Fruit fly (Drosophila melanogaster) whole organism, wandering third instar larva: ENCODE data around the gene TfIIA-S.
A peak's percentile ranks its signal among the peaks of the same experiment; 100 is the strongest.

Experiments used
- Abd-B ChIP-seq: fragments of >200 bp; optimal IDR thresholded peaks from 2 replicates; lab custom pipeline; 2017; ENCODE audit warnings: missing biosample characterization, missing genetic modification characterization
- CG32264 ChIP-seq: fragments of 200-800 bp; sonication (Bioruptor generic); optimal IDR thresholded peaks from 2 replicates; lab custom pipeline; 2016; ENCODE audit warnings: missing biosample characterization, missing genetic modification characterization
- CG9705 ChIP-seq: fragments of 200-800 bp; sonication (Bioruptor generic); optimal IDR thresholded peaks from 2 replicates; lab custom pipeline; 2018; ENCODE audit warnings: missing biosample characterization, mild to moderate bottlenecking, missing genetic modification characterization
- CrebA ChIP-seq: fragments of 200-800 bp; sonication (Bioruptor generic); optimal IDR thresholded peaks from 2 replicates; lab custom pipeline; 2016; ENCODE audit warnings: missing biosample characterization, mild to moderate bottlenecking, missing genetic modification characterization, borderline replicate concordance
- Dfd ChIP-seq: fragments of >200 bp; optimal IDR thresholded peaks from 2 replicates; lab custom pipeline; 2017; ENCODE audit warnings: missing biosample characterization, missing genetic modification characterization
- Dif ChIP-seq: fragments of 200-275, 200-300 bp; sonication (Bioruptor generic); optimal IDR thresholded peaks from 2 replicates; lab custom pipeline; 2018; ENCODE audit warnings: missing biosample characterization, missing genetic modification characterization; ENCODE audit not compliant: partially characterized antibody
- GATAd ChIP-seq: sonication (Bioruptor generic); optimal IDR thresholded peaks from 2 replicates; lab custom pipeline; 2016; ENCODE audit warnings: missing biosample characterization, missing genetic modification characterization
- HLH106 ChIP-seq: fragments of 200-800 bp; optimal IDR thresholded peaks from 3 replicates; lab custom pipeline; 2019; ENCODE audit warnings: missing biosample characterization, mild to moderate bottlenecking, missing genetic modification characterization, moderate library complexity
- Hnf4 ChIP-seq: fragments of 200-800 bp; sonication (Bioruptor generic); optimal IDR thresholded peaks from 2 replicates; lab custom pipeline; 2016; ENCODE audit warnings: missing biosample characterization, mild to moderate bottlenecking, missing genetic modification characterization
- Hr78 ChIP-seq: fragments of >200 bp; optimal IDR thresholded peaks from 2 replicates; lab custom pipeline; 2017; ENCODE audit warnings: missing biosample characterization, missing genetic modification characterization
- Hr83 ChIP-seq: fragments of 200-300 bp; sonication (Bioruptor generic); optimal IDR thresholded peaks from 2 replicates; lab custom pipeline; 2016; ENCODE audit warnings: missing biosample characterization, mild to moderate bottlenecking, missing genetic modification characterization, moderate library complexity; ENCODE audit not compliant: poor library complexity, severe bottlenecking
- Jra ChIP-seq: sonication (Bioruptor generic); optimal IDR thresholded peaks from 2 replicates; lab custom pipeline; 2016; ENCODE audit warnings: missing biosample characterization, missing genetic modification characterization
- Mio ChIP-seq: sonication (Bioruptor generic); optimal IDR thresholded peaks from 2 replicates; lab custom pipeline; 2016; ENCODE audit warnings: missing biosample characterization, missing genetic modification characterization
- Myc ChIP-seq: fragments of >200 bp; optimal IDR thresholded peaks from 2 replicates; lab custom pipeline; 2017
- N ChIP-seq: fragments of >200 bp; optimal IDR thresholded peaks from 2 replicates; lab custom pipeline; 2018; ENCODE audit warnings: missing biosample characterization, missing external identifiers, missing genetic modification characterization
- OdsH ChIP-seq: fragments of 200-800 bp; sonication (Bioruptor generic); optimal IDR thresholded peaks from 2 replicates; lab custom pipeline; 2016; ENCODE audit warnings: missing biosample characterization, mild to moderate bottlenecking, missing genetic modification characterization
- Rel ChIP-seq, 2 experiments: fragments of 200-800 bp; sonication (Bioruptor generic) in 1 of 2; optimal IDR thresholded peaks; 2 replicates in 1 of 2; 3 replicates in 1 of 2; lab custom pipeline; 2016 to 2019; ENCODE audit warnings: mild to moderate bottlenecking in 2 of 2, missing biosample characterization in 2 of 2, missing genetic modification characterization in 2 of 2, moderate library complexity in 1 of 2
- Sp1 ChIP-seq: fragments of 200-800 bp; sonication (Bioruptor generic); optimal IDR thresholded peaks from 3 replicates; lab custom pipeline; 2019; ENCODE audit warnings: missing biosample characterization, mild to moderate bottlenecking, missing genetic modification characterization, moderate library complexity
- Vsx2 ChIP-seq: fragments of 200-300, 225-300 bp; sonication (Bioruptor generic); optimal IDR thresholded peaks from 2 replicates; lab custom pipeline; 2018; ENCODE audit warnings: missing biosample characterization, missing genetic modification characterization; ENCODE audit not compliant: partially characterized antibody
- br ChIP-seq: fragments of 200-800 bp; sonication (Bioruptor generic); optimal IDR thresholded peaks from 2 replicates; lab custom pipeline; 2016; ENCODE audit warnings: missing biosample characterization, missing genetic modification characterization
- brk ChIP-seq: fragments of 200-800 bp; sonication (Bioruptor generic); optimal IDR thresholded peaks from 2 replicates; lab custom pipeline; 2016; ENCODE audit warnings: missing biosample characterization, mild to moderate bottlenecking, missing genetic modification characterization
- dl ChIP-seq, 2 experiments: fragments of 175-275, 200-275 bp in 1 of 2; fragments of 200-275 bp in 1 of 2; sonication (Bioruptor generic); optimal IDR thresholded peaks; lab custom pipeline; 2018; ENCODE audit warnings: mild to moderate bottlenecking in 2 of 2, missing biosample characterization in 2 of 2, missing genetic modification characterization in 2 of 2, moderate library complexity in 2 of 2; ENCODE audit not compliant: partially characterized antibody in 2 of 2, insufficient read depth in 1 of 2
- dmrt93B ChIP-seq: fragments of 200-800 bp; sonication (Bioruptor generic); optimal IDR thresholded peaks from 2 replicates; lab custom pipeline; 2018; ENCODE audit warnings: missing biosample characterization, mild to moderate bottlenecking, missing genetic modification characterization
- dsf ChIP-seq: sonication (Bioruptor generic); optimal IDR thresholded peaks from 2 replicates; lab custom pipeline; 2016; ENCODE audit warnings: missing biosample characterization, missing genetic modification characterization, borderline replicate concordance
- ey ChIP-seq: fragments of 200-800 bp; sonication (Bioruptor generic); optimal IDR thresholded peaks from 2 replicates; lab custom pipeline; 2016; ENCODE audit warnings: missing biosample characterization, missing genetic modification characterization
- foxo ChIP-seq, 2 experiments: fragments of 200-800 bp; sonication (Bioruptor generic); optimal IDR thresholded peaks; 2 replicates in 1 of 2; 3 replicates in 1 of 2; lab custom pipeline; 2016 to 2017; ENCODE audit warnings: missing biosample characterization in 2 of 2, missing genetic modification characterization in 2 of 2
- fru ChIP-seq: fragments of 200-800 bp; sonication (Bioruptor generic); optimal IDR thresholded peaks from 3 replicates; lab custom pipeline; 2016; ENCODE audit warnings: missing biosample characterization, mild to moderate bottlenecking, missing genetic modification characterization
- h ChIP-seq: fragments of 200-800 bp; sonication (Bioruptor generic); optimal IDR thresholded peaks from 3 replicates; lab custom pipeline; 2016; ENCODE audit warnings: missing biosample characterization, mild to moderate bottlenecking, missing genetic modification characterization
- jim ChIP-seq: fragments of 175-275, 200-325 bp; sonication (Bioruptor generic); optimal IDR thresholded peaks from 2 replicates; lab custom pipeline; 2016; ENCODE audit warnings: missing biosample characterization, mild to moderate bottlenecking, missing genetic modification characterization
- lola ChIP-seq: fragments of >200 bp; optimal IDR thresholded peaks from 2 replicates; lab custom pipeline; 2017; ENCODE audit warnings: missing biosample characterization, missing genetic modification characterization
- pan ChIP-seq: fragments of >200 bp; optimal IDR thresholded peaks from 2 replicates; lab custom pipeline; 2017
- psq ChIP-seq: fragments of 200-800 bp; sonication (Bioruptor generic); optimal IDR thresholded peaks from 3 replicates; lab custom pipeline; 2017; ENCODE audit warnings: missing biosample characterization, mild to moderate bottlenecking, missing genetic modification characterization, moderate library complexity
- rgr ChIP-seq: fragments of 200-800 bp; sonication (Bioruptor generic); optimal IDR thresholded peaks from 3 replicates; lab custom pipeline; 2016; ENCODE audit warnings: missing biosample characterization, mild to moderate bottlenecking, missing genetic modification characterization
- sage ChIP-seq: fragments of 200-800 bp; sonication (Bioruptor generic); optimal IDR thresholded peaks from 2 replicates; lab custom pipeline; 2016; ENCODE audit warnings: missing biosample characterization, mild to moderate bottlenecking, missing genetic modification characterization
- sv ChIP-seq: fragments of 200-800 bp; sonication (Bioruptor generic); optimal IDR thresholded peaks from 3 replicates; lab custom pipeline; 2016; ENCODE audit warnings: missing biosample characterization, missing genetic modification characterization
- tai ChIP-seq: sonication (Bioruptor generic); optimal IDR thresholded peaks from 2 replicates; lab custom pipeline; 2016; ENCODE audit warnings: missing biosample characterization, missing genetic modification characterization
- usp ChIP-seq: fragments of >200 bp; optimal IDR thresholded peaks from 2 replicates; lab custom pipeline; 2017; ENCODE audit warnings: missing biosample characterization, missing genetic modification characterization
- woc ChIP-seq: sonication (Bioruptor generic); optimal IDR thresholded peaks from 2 replicates; lab custom pipeline; 2016; ENCODE audit warnings: missing biosample characterization, mild to moderate bottlenecking, missing genetic modification characterization

Gene TfIIA-S

DNA sequence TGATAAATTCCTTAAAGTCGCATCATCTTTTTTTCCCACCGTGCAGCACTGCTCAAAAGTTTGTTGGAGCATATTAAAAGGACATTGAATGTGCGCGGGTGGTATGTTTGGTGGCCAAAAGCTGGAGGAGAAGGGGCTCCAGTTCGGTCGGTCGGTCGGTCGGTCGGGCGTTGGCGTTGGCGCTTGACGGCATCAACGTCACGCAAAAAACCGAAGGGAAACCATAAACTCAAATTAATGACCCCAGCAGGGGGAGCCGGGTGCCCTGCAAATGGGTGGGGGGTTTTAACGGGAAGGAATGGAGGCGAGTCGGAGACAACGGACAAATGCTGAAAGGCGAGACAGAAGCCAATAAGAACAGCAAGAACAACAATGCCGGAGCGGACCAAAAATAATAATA, 21.5 kb upstream of the TfIIA-S start:
- TF ChIP-seq Dfd (GFP tag; lab: Kevin White, UChicago) (peak; percentile 41), CG9705 (GFP tag; lab: Kevin White, UChicago) (no peak)

DNA sequence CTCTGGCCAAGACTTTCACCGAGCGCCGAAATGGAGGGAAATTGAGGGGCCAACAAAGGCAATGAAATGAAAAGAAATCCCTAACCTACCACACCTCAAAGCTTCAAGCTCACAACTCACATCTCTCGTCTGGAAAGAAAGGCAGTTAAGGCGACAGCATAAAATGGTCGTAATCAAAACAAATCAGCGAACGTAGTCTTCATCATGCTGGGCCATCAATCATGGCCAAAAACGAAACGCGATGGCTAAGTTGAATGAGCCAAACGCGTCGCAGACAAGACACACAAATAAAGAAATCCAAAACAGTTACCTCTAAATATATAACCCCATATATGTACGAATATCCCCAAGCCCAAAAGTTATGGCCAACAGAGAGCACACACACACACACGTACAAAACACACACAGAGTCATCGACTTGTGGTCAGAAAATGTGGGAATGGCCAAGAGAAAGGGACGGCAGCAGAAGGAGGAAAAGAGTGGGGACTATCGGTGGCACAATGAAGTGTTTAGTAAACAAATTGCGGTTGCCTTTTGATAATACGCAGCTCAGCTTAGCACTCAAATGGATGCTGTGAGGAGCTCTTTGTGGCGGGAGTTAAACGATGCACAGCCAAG, 20.3 kb upstream of the TfIIA-S start:
- no peak for TF ChIP-seq Myc (lab: Kevin White, UChicago)
- TF ChIP-seq Dfd (GFP tag; lab: Kevin White, UChicago), result peak; percentile 11

DNA sequence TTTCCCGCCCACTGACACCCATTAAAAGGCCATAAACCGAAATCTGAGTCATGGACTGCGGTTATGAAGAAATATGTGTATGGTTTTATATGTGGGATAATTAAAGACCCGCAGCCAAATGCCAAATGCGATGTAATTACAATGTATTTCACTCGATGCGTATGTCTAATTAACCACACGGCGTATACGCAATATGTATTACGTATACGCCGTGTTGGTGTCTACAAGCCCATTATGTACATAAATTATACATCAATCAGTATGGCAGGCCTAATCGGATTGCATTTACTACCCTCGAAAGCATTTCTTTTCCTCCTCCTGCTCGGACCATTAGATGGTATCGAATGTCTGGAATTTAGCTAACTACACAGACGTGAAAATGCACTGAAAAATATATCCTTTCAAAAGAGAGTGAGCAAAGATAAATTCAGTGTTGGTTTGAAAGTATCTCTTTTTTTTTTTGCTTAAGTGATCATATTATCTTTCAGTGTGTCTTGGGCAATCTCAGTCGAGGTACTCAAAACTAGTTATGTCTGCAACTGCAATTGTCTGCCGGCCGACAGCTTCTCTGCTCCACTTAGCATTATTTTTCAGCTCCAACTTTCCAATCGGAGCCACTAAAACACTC, 19.5 kb upstream of the TfIIA-S start:
- TF ChIP-seq usp (GFP tag; lab: Kevin White, UChicago) (no peak), woc (no peak), Hr83 (GFP tag; lab: Kevin White, UChicago) (no peak), Dfd (GFP tag; lab: Kevin White, UChicago) (no peak), OdsH (GFP tag; lab: Kevin White, UChicago) (no peak), dmrt93B (GFP tag; lab: Kevin White, UChicago) (no peak), Hnf4 (GFP tag; lab: Kevin White, UChicago) (no peak), brk (GFP tag; lab: Kevin White, UChicago) (no peak), Jra (no peak), Dif (GFP tag; lab: Kevin White, UChicago) (no peak), HLH106 (tag; lab: Kevin White, UChicago) (no peak), Rel (GFP tag; optimal IDR thresholded peaks at IDR 0.05; lab: Kevin White, UChicago) (no peak), Rel (tag; optimal IDR thresholded peaks at IDR 0.05; lab: Kevin White, UChicago) (no peak), psq (no peak)
- TF ChIP-seq, all 38 proteins: peak for 0

DNA sequence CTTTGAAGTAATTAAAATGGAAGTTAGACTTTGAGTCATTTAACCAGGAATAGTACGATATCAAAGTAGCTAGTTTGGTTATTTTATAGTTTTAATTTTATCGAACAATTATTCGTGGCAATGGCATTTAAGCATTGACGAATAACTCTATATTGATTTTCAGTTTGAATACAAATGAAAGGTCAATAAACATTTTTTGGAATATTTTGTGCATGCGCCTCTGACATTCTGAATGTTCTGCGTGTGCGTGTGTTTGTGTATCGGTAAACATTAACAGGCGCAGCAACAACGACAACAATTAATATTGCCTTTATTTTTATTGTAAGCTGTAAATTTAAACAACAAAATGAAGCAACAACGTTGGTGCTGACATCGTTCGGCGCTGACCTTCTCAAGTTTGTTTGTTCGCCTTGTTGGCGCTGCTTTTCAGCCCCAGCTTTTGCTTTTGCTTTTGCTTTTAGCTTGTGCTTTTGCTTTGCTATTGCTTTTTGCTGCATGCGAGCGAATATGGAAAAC, 18.5 kb upstream of the TfIIA-S start:
- TF ChIP-seq foxo (GFP tag; optimal IDR thresholded peaks at IDR 0.05; lab: Kevin White, UChicago), result peak in 1 of 2 experiments; percentile 53
- peak; percentile 49 for TF ChIP-seq brk (GFP tag; lab: Kevin White, UChicago)
- peak; percentile 72 for TF ChIP-seq rgr (GFP tag; lab: Kevin White, UChicago)
- TF ChIP-seq sage, result no peak
- TF ChIP-seq Hr83 (GFP tag; lab: Kevin White, UChicago), result no peak
- TF ChIP-seq lola (GFP tag; lab: Kevin White, UChicago), result no peak
- no peak for TF ChIP-seq Vsx2
- TF ChIP-seq Sp1 (GFP tag; lab: Kevin White, UChicago), result peak; percentile 62
- no peak for TF ChIP-seq CG32264
- TF ChIP-seq jim, result no peak
- peak; percentile 7 for TF ChIP-seq Jra
- TF ChIP-seq Dif (GFP tag; lab: Kevin White, UChicago), result no peak
- TF ChIP-seq sv (GFP tag; lab: Kevin White, UChicago), result no peak
- no peak for TF ChIP-seq Rel (GFP tag; optimal IDR thresholded peaks at IDR 0.05; lab: Kevin White, UChicago)
- TF ChIP-seq Rel (tag; optimal IDR thresholded peaks at IDR 0.05; lab: Kevin White, UChicago), result no peak
- TF ChIP-seq woc, result peak; percentile 26
- TF ChIP-seq GATAd (GFP tag; lab: Kevin White, UChicago), result no peak
- TF ChIP-seq usp (GFP tag; lab: Kevin White, UChicago), result no peak
- TF ChIP-seq dmrt93B (GFP tag; lab: Kevin White, UChicago), result peak; percentile 48
- TF ChIP-seq OdsH (GFP tag; lab: Kevin White, UChicago), result peak; percentile 67
- TF ChIP-seq psq, result peak; percentile 61
- TF ChIP-seq Myc (lab: Kevin White, UChicago), result no peak
- TF ChIP-seq h (GFP tag; lab: Kevin White, UChicago), result peak; percentile 75
- TF ChIP-seq CG9705 (GFP tag; lab: Kevin White, UChicago), result no peak
- no peak for TF ChIP-seq Mio
- TF ChIP-seq Dfd (GFP tag; lab: Kevin White, UChicago), result no peak
- TF ChIP-seq br (GFP tag; lab: Kevin White, UChicago), result peak; percentile 67
- TF ChIP-seq HLH106 (tag; lab: Kevin White, UChicago), result peak; percentile 55
- TF ChIP-seq ey (GFP tag; lab: Kevin White, UChicago), result peak; percentile 63
- peak; percentile 71 for TF ChIP-seq tai (GFP tag; lab: Kevin White, UChicago)
- TF ChIP-seq fru (GFP tag; lab: Kevin White, UChicago), result peak; percentile 53
- no peak for TF ChIP-seq N
- no peak for TF ChIP-seq dsf
- no peak for TF ChIP-seq Abd-B
- no peak for TF ChIP-seq CrebA (GFP tag; lab: Kevin White, UChicago)
- TF ChIP-seq Hr78 (GFP tag; lab: Kevin White, UChicago), result no peak
- TF ChIP-seq dl (GFP tag; optimal IDR thresholded peaks at IDR 0.05; lab: Kevin White, UChicago; ENCODE audit: insufficient read depth in 1 of 2, partially characterized antibody in 2 of 2), result no peak
- TF ChIP-seq Hnf4 (GFP tag; lab: Kevin White, UChicago), result peak; percentile 26
- TF ChIP-seq pan (lab: Kevin White, UChicago), result no peak
